Worm (Caenorhabditis elegans) whole organism, L2 larva: ENCODE measurements around the gene grk-1.

ENCODE experiments used
- C34F6.9 ChIP-seq: fragments of 150-350 bp; optimal IDR thresholded peaks from 2 replicates; lab custom pipeline; 2014; ENCODE audit warnings: missing biosample characterization, missing genetic modification characterization
- F13H6.1 ChIP-seq: sonication (generic microtip); optimal IDR thresholded peaks from 2 replicates; lab custom pipeline; 2016; ENCODE audit warnings: missing genetic modification characterization, missing compliant biosample characterization
- R02D3.7 ChIP-seq: fragments of 150-350 bp; optimal IDR thresholded peaks from 2 replicates; lab custom pipeline; 2014; ENCODE audit warnings: missing biosample characterization, missing genetic modification characterization
- Y55F3AM.14 ChIP-seq: fragments of 200-800 bp; sonication (Bioruptor generic); optimal IDR thresholded peaks from 2 replicates; lab custom pipeline; 2018; ENCODE audit warnings: mild to moderate bottlenecking, missing genetic modification characterization, missing compliant biosample characterization
- ZK546.5 ChIP-seq: sonication (generic microtip); optimal IDR thresholded peaks from 2 replicates; lab custom pipeline; 2017; ENCODE audit warnings: missing biosample characterization, missing genetic modification characterization
- aly-2 ChIP-seq: fragments of 150-350 bp; optimal IDR thresholded peaks from 2 replicates; lab custom pipeline; 2014; ENCODE audit warnings: missing biosample characterization, missing genetic modification characterization
- ama-1 ChIP-seq: fragments of 150-350 bp; optimal IDR thresholded peaks from 2 replicates; lab custom pipeline; 2018; ENCODE audit warnings: inconsistent platforms
- ceh-16 ChIP-seq: fragments of 150-350 bp; optimal IDR thresholded peaks from 2 replicates; lab custom pipeline; 2014; ENCODE audit warnings: missing biosample characterization, missing genetic modification characterization
- ceh-82 ChIP-seq: fragments of 150-350 bp; optimal IDR thresholded peaks from 2 replicates; lab custom pipeline; 2014; ENCODE audit warnings: missing biosample characterization, missing genetic modification characterization
- crh-2 ChIP-seq: sonication (generic microtip); optimal IDR thresholded peaks from 2 replicates; lab custom pipeline; 2017; ENCODE audit warnings: missing biosample characterization, missing genetic modification characterization
- elt-3 ChIP-seq: sonication (generic microtip); optimal IDR thresholded peaks from 2 replicates; lab custom pipeline; 2017; ENCODE audit warnings: missing biosample characterization, missing genetic modification characterization
- fos-1 ChIP-seq: fragments of 150-350 bp; optimal IDR thresholded peaks from 2 replicates; lab custom pipeline; 2014; ENCODE audit warnings: missing biosample characterization, missing genetic modification characterization
- gmeb-1 ChIP-seq: fragments of 150-350 bp; optimal IDR thresholded peaks from 2 replicates; lab custom pipeline; 2014; ENCODE audit warnings: missing biosample characterization, missing genetic modification characterization
- lin-13 ChIP-seq: fragments of 150-350 bp; optimal IDR thresholded peaks from 2 replicates; lab custom pipeline; 2014; ENCODE audit warnings: missing biosample characterization, missing genetic modification reagents, missing genetic modification characterization
- lin-39 ChIP-seq: fragments of 150-350 bp; optimal IDR thresholded peaks from 2 replicates; lab custom pipeline; 2014; ENCODE audit warnings: missing biosample characterization, missing genetic modification reagents, missing genetic modification characterization
- lsy-2 ChIP-seq, 2 experiments: fragments of 150-350 bp in 1 of 2; sonication (generic microtip) in 1 of 2; optimal IDR thresholded peaks; 2 replicates each; lab custom pipeline; 2014 to 2017; ENCODE audit warnings: missing biosample characterization in 2 of 2, missing genetic modification characterization in 2 of 2
- mab-5 ChIP-seq: fragments of 150-350 bp; optimal IDR thresholded peaks from 2 replicates; lab custom pipeline; 2014; ENCODE audit warnings: missing biosample characterization, missing genetic modification characterization
- mbf-1 ChIP-seq: sonication (generic microtip); optimal IDR thresholded peaks from 2 replicates; lab custom pipeline; 2017; ENCODE audit warnings: missing biosample characterization, missing genetic modification characterization
- mdl-1 ChIP-seq, 2 experiments: fragments of 150-350 bp in 1 of 2; sonication (generic microtip) in 1 of 2; optimal IDR thresholded peaks; 2 replicates each; lab custom pipeline; 2017; ENCODE audit warnings: missing biosample characterization in 2 of 2, missing genetic modification characterization in 2 of 2
- nhr-11 ChIP-seq: fragments of 150-350 bp; optimal IDR thresholded peaks from 2 replicates; lab custom pipeline; 2014; ENCODE audit warnings: missing biosample characterization, missing genetic modification characterization
- nhr-129 ChIP-seq: fragments of 150-350 bp; optimal IDR thresholded peaks from 2 replicates; lab custom pipeline; 2014; ENCODE audit warnings: missing biosample characterization, missing genetic modification characterization
- nhr-21 ChIP-seq: fragments of 150-350 bp; optimal IDR thresholded peaks from 2 replicates; lab custom pipeline; 2014; ENCODE audit warnings: missing biosample characterization, missing genetic modification characterization
- nhr-237 ChIP-seq: fragments of 150-350 bp; optimal IDR thresholded peaks from 2 replicates; lab custom pipeline; 2014; ENCODE audit warnings: missing biosample characterization, missing genetic modification characterization
- nhr-25 ChIP-seq: fragments of 150-350 bp; sonication (generic microtip); optimal IDR thresholded peaks from 3 replicates; lab custom pipeline; 2014; ENCODE audit warnings: missing biosample characterization, missing genetic modification characterization
- nhr-6 ChIP-seq: fragments of 150-350 bp; optimal IDR thresholded peaks from 2 replicates; lab custom pipeline; 2014; ENCODE audit warnings: missing biosample characterization, missing genetic modification characterization
- nhr-77 ChIP-seq: fragments of 150-350 bp; optimal IDR thresholded peaks from 2 replicates; lab custom pipeline; 2014; ENCODE audit warnings: missing biosample characterization, missing genetic modification characterization
- sem-4 ChIP-seq: fragments of 150-350 bp; optimal IDR thresholded peaks from 2 replicates; lab custom pipeline; 2014; ENCODE audit warnings: missing biosample characterization, missing genetic modification reagents, missing genetic modification characterization
- skn-1 ChIP-seq: sonication (generic microtip); optimal IDR thresholded peaks from 2 replicates; lab custom pipeline; 2017; ENCODE audit warnings: missing biosample characterization, missing genetic modification characterization
- sma-3 ChIP-seq: sonication (generic microtip); optimal IDR thresholded peaks from 2 replicates; lab custom pipeline; 2016; ENCODE audit warnings: missing genetic modification reagents, missing genetic modification characterization, missing compliant biosample characterization
- sma-9 ChIP-seq, 2 experiments: fragments of 150-350 bp in 1 of 2; sonication (generic microtip) in 1 of 2; optimal IDR thresholded peaks; 2 replicates each; lab custom pipeline; 2014 to 2016; ENCODE audit warnings: missing genetic modification characterization in 2 of 2, mild to moderate bottlenecking in 1 of 2, missing biosample characterization in 1 of 2, missing compliant biosample characterization in 1 of 2, missing genetic modification reagents in 1 of 2, moderate library complexity in 1 of 2
- snpc-4 ChIP-seq: fragments of 150-350 bp; optimal IDR thresholded peaks from 2 replicates; lab custom pipeline; 2014; ENCODE audit warnings: missing biosample characterization, missing genetic modification characterization
- unc-55 ChIP-seq: fragments of 150-350 bp; sonication (generic microtip); optimal IDR thresholded peaks from 3 replicates; lab custom pipeline; 2014; ENCODE audit warnings: missing biosample characterization, missing genetic modification reagents, missing genetic modification characterization
- zag-1 ChIP-seq: fragments of 150-350 bp; optimal IDR thresholded peaks from 2 replicates; lab custom pipeline; 2014; ENCODE audit warnings: missing biosample characterization, missing genetic modification characterization
- ztf-1 ChIP-seq: fragments of 200-800 bp; sonication (Bioruptor generic); conservative IDR thresholded peaks from 2 replicates; pipeline ENCODE4 v1.3.6; 2022; ENCODE audit warnings: missing genetic modification characterization, missing compliant biosample characterization
- ztf-4 ChIP-seq: fragments of 150-350 bp; optimal IDR thresholded peaks from 2 replicates; lab custom pipeline; 2014; ENCODE audit warnings: missing biosample characterization, missing genetic modification characterization

Gene grk-1

ce11 chrX:9999192-9999591 lies at the start of gene grk-1:
TSS of gene grk-1 (minus strand) at chrX:9999208.
- TF ChIP-seq ceh-82 (tag; lab: Kevin White, UChicago) (no peak), unc-55 (GFP tag; lab: Kevin White, UChicago) (peak; percentile 1), crh-2 (no peak), nhr-129 (tag; lab: Kevin White, UChicago) (peak; percentile 31)

ce11 chrX:10047325-10047724 lies 48.3 kb upstream of the grk-1 start, which contains the start of gene ZC374.2:
TSS of gene ZC374.2 (minus strand) at chrX:10047425.
- no peak for TF ChIP-seq F13H6.1 (tag; lab: Kevin White, UChicago)
- TF ChIP-seq ama-1 (lab: Kevin White, UChicago), result no peak
- no peak for TF ChIP-seq gmeb-1 (tag; lab: Kevin White, UChicago)
- TF ChIP-seq nhr-6 (tag; lab: Kevin White, UChicago), result no peak
- TF ChIP-seq nhr-237 (tag; lab: Kevin White, UChicago), result no peak
- TF ChIP-seq crh-2, result no peak
- no peak for TF ChIP-seq elt-3 (tag; lab: Kevin White, UChicago)

DNA sequence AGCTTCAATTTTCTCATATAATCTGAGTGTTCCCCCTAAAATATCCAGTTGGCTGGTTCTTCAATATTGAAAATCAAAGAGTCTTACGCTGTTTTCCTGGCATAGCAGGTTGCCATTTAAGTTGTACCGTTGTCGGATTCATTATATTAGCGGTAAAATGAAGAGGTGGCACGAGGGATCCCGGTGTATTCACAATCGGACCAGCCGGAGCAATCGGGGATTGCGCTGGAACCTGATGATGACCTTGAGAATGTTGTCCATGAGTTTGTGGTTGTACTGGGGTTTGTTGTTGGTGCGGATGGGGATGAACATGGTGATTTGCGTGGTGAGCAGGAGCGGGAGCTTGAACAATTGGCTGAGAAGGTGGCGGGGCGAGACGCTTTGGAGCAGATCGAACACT lies 45.5 kb upstream of the grk-1 start:
- TF ChIP-seq nhr-6 (tag; lab: Kevin White, UChicago) (no peak), R02D3.7 (no peak), skn-1 (tag; lab: Kevin White, UChicago) (no peak), nhr-11 (tag; lab: Kevin White, UChicago) (no peak), nhr-129 (tag; lab: Kevin White, UChicago) (no peak), sma-3 (GFP tag; lab: Kevin White, UChicago) (no peak), elt-3 (tag; lab: Kevin White, UChicago) (no peak), sem-4 (no peak)

- peak; percentile 8 for TF ChIP-seq fos-1 (tag; lab: Kevin White, UChicago)
- TF ChIP-seq nhr-21 (tag; lab: Kevin White, UChicago), result no peak
Measured at ce11 chrX:10030836-10031235, 31.8 kb upstream of the grk-1 start, which contains the start of gene sek-6. TSS of gene sek-6 (plus strand) at chrX:10031150.

- no peak for TF ChIP-seq ZK546.5 (tag; lab: Kevin White, UChicago)
- TF ChIP-seq ztf-4, result no peak
- no peak for TF ChIP-seq nhr-77 (tag; lab: Kevin White, UChicago)
- no peak for TF ChIP-seq aly-2 (tag; lab: Kevin White, UChicago)
- no peak for TF ChIP-seq lin-39 (tag; lab: Kevin White, UChicago)
- TF ChIP-seq snpc-4 (tag; lab: Kevin White, UChicago), result no peak
- TF ChIP-seq R02D3.7, result no peak
- no peak for TF ChIP-seq nhr-6 (tag; lab: Kevin White, UChicago)
Measured at ce11 chrX:10027556-10027955, 28.5 kb upstream of the grk-1 start, which contains the start of gene mkk-4. TSS of gene mkk-4 (plus strand) at chrX:10027856.

DNA sequence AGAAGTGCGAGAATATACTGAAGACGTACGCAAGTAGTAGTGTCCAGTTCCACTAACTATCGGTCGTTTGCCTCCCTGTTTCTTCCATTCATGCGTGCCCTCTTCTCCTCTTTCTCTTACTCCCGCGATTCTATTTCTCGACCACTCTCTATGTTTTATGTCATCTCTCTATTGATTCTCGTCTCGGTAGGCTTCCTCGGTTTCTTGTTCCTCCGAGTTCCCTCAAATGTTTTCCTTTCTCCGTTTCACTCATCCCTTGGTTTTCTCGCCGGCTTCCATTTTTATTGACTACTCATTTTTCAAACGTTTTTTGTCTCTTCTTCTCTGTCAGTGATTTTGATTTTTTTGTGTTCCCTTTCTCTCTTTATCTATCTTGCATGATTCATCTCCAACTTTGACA lies 27.3 kb upstream of the grk-1 start:
- TF ChIP-seq mdl-1 (tag; optimal IDR thresholded peaks at IDR 0.05; lab: Kevin White, UChicago), result peak in 1 of 2 experiments; percentile 1
- peak; percentile 43 for TF ChIP-seq sem-4
- peak in 1 of 2 experiments; percentile 51 for TF ChIP-seq lsy-2 (tag; optimal IDR thresholded peaks at IDR 0.05; lab: Kevin White, UChicago)
- TF ChIP-seq snpc-4 (tag; lab: Kevin White, UChicago), result no peak
- peak; percentile 13 for TF ChIP-seq lin-13 (GFP tag; lab: Kevin White, UChicago)
- no peak for TF ChIP-seq ZK546.5 (tag; lab: Kevin White, UChicago)
- no peak for TF ChIP-seq ztf-1
- peak; percentile 26 for TF ChIP-seq nhr-21 (tag; lab: Kevin White, UChicago)
- TF ChIP-seq unc-55 (GFP tag; lab: Kevin White, UChicago), result peak; percentile 46
- TF ChIP-seq nhr-6 (tag; lab: Kevin White, UChicago), result peak; percentile 59
- peak; percentile 67 for TF ChIP-seq crh-2
- peak; percentile 76 for TF ChIP-seq fos-1 (tag; lab: Kevin White, UChicago)
- TF ChIP-seq ceh-16 (tag; lab: Kevin White, UChicago), result peak; percentile 20
- peak; percentile 43 for TF ChIP-seq nhr-25 (tag; lab: Kevin White, UChicago)
- TF ChIP-seq C34F6.9 (tag; lab: Kevin White, UChicago), result peak; percentile 58
- no peak for TF ChIP-seq mbf-1 (tag; lab: Kevin White, UChicago)
- TF ChIP-seq sma-9 (GFP tag; optimal IDR thresholded peaks at IDR 0.05; lab: Kevin White, UChicago), result peak; percentile 59
- TF ChIP-seq sma-9 (tag; optimal IDR thresholded peaks at IDR 0.05; lab: Kevin White, UChicago), result no peak
- TF ChIP-seq mab-5 (tag; lab: Kevin White, UChicago), result peak; percentile 51
- peak; percentile 23 for TF ChIP-seq sma-3 (GFP tag; lab: Kevin White, UChicago)
- no peak for TF ChIP-seq Y55F3AM.14 (GFP tag; lab: Kevin White, UChicago)
- TF ChIP-seq nhr-77 (tag; lab: Kevin White, UChicago), result no peak
- TF ChIP-seq nhr-129 (tag; lab: Kevin White, UChicago), result peak; percentile 83
- TF ChIP-seq zag-1 (tag; lab: Kevin White, UChicago), result peak; percentile 63
- peak; percentile 69 for TF ChIP-seq F13H6.1 (tag; lab: Kevin White, UChicago)
